Fruit fly (Drosophila melanogaster) whole organism, wandering third instar larva: ENCODE results near the gene CG18557.

Experiments used
- Abd-B ChIP-seq: fragments of >200 bp; optimal IDR thresholded peaks from 2 replicates; lab custom pipeline; 2017; ENCODE audit warnings: missing biosample characterization, missing genetic modification characterization
- CG32264 ChIP-seq: fragments of 200-800 bp; sonication (Bioruptor generic); optimal IDR thresholded peaks from 2 replicates; lab custom pipeline; 2016; ENCODE audit warnings: missing biosample characterization, missing genetic modification characterization
- CG9705 ChIP-seq: fragments of 200-800 bp; sonication (Bioruptor generic); optimal IDR thresholded peaks from 2 replicates; lab custom pipeline; 2018; ENCODE audit warnings: missing biosample characterization, mild to moderate bottlenecking, missing genetic modification characterization
- CrebA ChIP-seq: fragments of 200-800 bp; sonication (Bioruptor generic); optimal IDR thresholded peaks from 2 replicates; lab custom pipeline; 2016; ENCODE audit warnings: missing biosample characterization, mild to moderate bottlenecking, missing genetic modification characterization, borderline replicate concordance
- Dfd ChIP-seq: fragments of >200 bp; optimal IDR thresholded peaks from 2 replicates; lab custom pipeline; 2017; ENCODE audit warnings: missing biosample characterization, missing genetic modification characterization
- Dif ChIP-seq: fragments of 200-275, 200-300 bp; sonication (Bioruptor generic); optimal IDR thresholded peaks from 2 replicates; lab custom pipeline; 2018; ENCODE audit warnings: missing biosample characterization, missing genetic modification characterization; ENCODE audit not compliant: partially characterized antibody
- GATAd ChIP-seq: sonication (Bioruptor generic); optimal IDR thresholded peaks from 2 replicates; lab custom pipeline; 2016; ENCODE audit warnings: missing biosample characterization, missing genetic modification characterization
- HLH106 ChIP-seq: fragments of 200-800 bp; optimal IDR thresholded peaks from 3 replicates; lab custom pipeline; 2019; ENCODE audit warnings: missing biosample characterization, mild to moderate bottlenecking, missing genetic modification characterization, moderate library complexity
- Hnf4 ChIP-seq: fragments of 200-800 bp; sonication (Bioruptor generic); optimal IDR thresholded peaks from 2 replicates; lab custom pipeline; 2016; ENCODE audit warnings: missing biosample characterization, mild to moderate bottlenecking, missing genetic modification characterization
- Hr78 ChIP-seq: fragments of >200 bp; optimal IDR thresholded peaks from 2 replicates; lab custom pipeline; 2017; ENCODE audit warnings: missing biosample characterization, missing genetic modification characterization
- Hr83 ChIP-seq: fragments of 200-300 bp; sonication (Bioruptor generic); optimal IDR thresholded peaks from 2 replicates; lab custom pipeline; 2016; ENCODE audit warnings: missing biosample characterization, mild to moderate bottlenecking, missing genetic modification characterization, moderate library complexity; ENCODE audit not compliant: poor library complexity, severe bottlenecking
- Jra ChIP-seq: sonication (Bioruptor generic); optimal IDR thresholded peaks from 2 replicates; lab custom pipeline; 2016; ENCODE audit warnings: missing biosample characterization, missing genetic modification characterization
- Mio ChIP-seq: sonication (Bioruptor generic); optimal IDR thresholded peaks from 2 replicates; lab custom pipeline; 2016; ENCODE audit warnings: missing biosample characterization, missing genetic modification characterization
- Myc ChIP-seq: fragments of >200 bp; optimal IDR thresholded peaks from 2 replicates; lab custom pipeline; 2017
- N ChIP-seq: fragments of >200 bp; optimal IDR thresholded peaks from 2 replicates; lab custom pipeline; 2018; ENCODE audit warnings: missing biosample characterization, missing external identifiers, missing genetic modification characterization
- OdsH ChIP-seq: fragments of 200-800 bp; sonication (Bioruptor generic); optimal IDR thresholded peaks from 2 replicates; lab custom pipeline; 2016; ENCODE audit warnings: missing biosample characterization, mild to moderate bottlenecking, missing genetic modification characterization
- Rel ChIP-seq, 2 experiments: fragments of 200-800 bp; sonication (Bioruptor generic) in 1 of 2; optimal IDR thresholded peaks; 2 replicates in 1 of 2; 3 replicates in 1 of 2; lab custom pipeline; 2016 to 2019; ENCODE audit warnings: mild to moderate bottlenecking in 2 of 2, missing biosample characterization in 2 of 2, missing genetic modification characterization in 2 of 2, moderate library complexity in 1 of 2
- Sp1 ChIP-seq: fragments of 200-800 bp; sonication (Bioruptor generic); optimal IDR thresholded peaks from 3 replicates; lab custom pipeline; 2019; ENCODE audit warnings: missing biosample characterization, mild to moderate bottlenecking, missing genetic modification characterization, moderate library complexity
- Vsx2 ChIP-seq: fragments of 200-300, 225-300 bp; sonication (Bioruptor generic); optimal IDR thresholded peaks from 2 replicates; lab custom pipeline; 2018; ENCODE audit warnings: missing biosample characterization, missing genetic modification characterization; ENCODE audit not compliant: partially characterized antibody
- br ChIP-seq: fragments of 200-800 bp; sonication (Bioruptor generic); optimal IDR thresholded peaks from 2 replicates; lab custom pipeline; 2016; ENCODE audit warnings: missing biosample characterization, missing genetic modification characterization
- brk ChIP-seq: fragments of 200-800 bp; sonication (Bioruptor generic); optimal IDR thresholded peaks from 2 replicates; lab custom pipeline; 2016; ENCODE audit warnings: missing biosample characterization, mild to moderate bottlenecking, missing genetic modification characterization
- dl ChIP-seq, 2 experiments: fragments of 175-275, 200-275 bp in 1 of 2; fragments of 200-275 bp in 1 of 2; sonication (Bioruptor generic); optimal IDR thresholded peaks; lab custom pipeline; 2018; ENCODE audit warnings: mild to moderate bottlenecking in 2 of 2, missing biosample characterization in 2 of 2, missing genetic modification characterization in 2 of 2, moderate library complexity in 2 of 2; ENCODE audit not compliant: partially characterized antibody in 2 of 2, insufficient read depth in 1 of 2
- dmrt93B ChIP-seq: fragments of 200-800 bp; sonication (Bioruptor generic); optimal IDR thresholded peaks from 2 replicates; lab custom pipeline; 2018; ENCODE audit warnings: missing biosample characterization, mild to moderate bottlenecking, missing genetic modification characterization
- dsf ChIP-seq: sonication (Bioruptor generic); optimal IDR thresholded peaks from 2 replicates; lab custom pipeline; 2016; ENCODE audit warnings: missing biosample characterization, missing genetic modification characterization, borderline replicate concordance
- ey ChIP-seq: fragments of 200-800 bp; sonication (Bioruptor generic); optimal IDR thresholded peaks from 2 replicates; lab custom pipeline; 2016; ENCODE audit warnings: missing biosample characterization, missing genetic modification characterization
- foxo ChIP-seq, 2 experiments: fragments of 200-800 bp; sonication (Bioruptor generic); optimal IDR thresholded peaks; 2 replicates in 1 of 2; 3 replicates in 1 of 2; lab custom pipeline; 2016 to 2017; ENCODE audit warnings: missing biosample characterization in 2 of 2, missing genetic modification characterization in 2 of 2
- fru ChIP-seq: fragments of 200-800 bp; sonication (Bioruptor generic); optimal IDR thresholded peaks from 3 replicates; lab custom pipeline; 2016; ENCODE audit warnings: missing biosample characterization, mild to moderate bottlenecking, missing genetic modification characterization
- h ChIP-seq: fragments of 200-800 bp; sonication (Bioruptor generic); optimal IDR thresholded peaks from 3 replicates; lab custom pipeline; 2016; ENCODE audit warnings: missing biosample characterization, mild to moderate bottlenecking, missing genetic modification characterization
- jim ChIP-seq: fragments of 175-275, 200-325 bp; sonication (Bioruptor generic); optimal IDR thresholded peaks from 2 replicates; lab custom pipeline; 2016; ENCODE audit warnings: missing biosample characterization, mild to moderate bottlenecking, missing genetic modification characterization
- lola ChIP-seq: fragments of >200 bp; optimal IDR thresholded peaks from 2 replicates; lab custom pipeline; 2017; ENCODE audit warnings: missing biosample characterization, missing genetic modification characterization
- pan ChIP-seq: fragments of >200 bp; optimal IDR thresholded peaks from 2 replicates; lab custom pipeline; 2017
- psq ChIP-seq: fragments of 200-800 bp; sonication (Bioruptor generic); optimal IDR thresholded peaks from 3 replicates; lab custom pipeline; 2017; ENCODE audit warnings: missing biosample characterization, mild to moderate bottlenecking, missing genetic modification characterization, moderate library complexity
- rgr ChIP-seq: fragments of 200-800 bp; sonication (Bioruptor generic); optimal IDR thresholded peaks from 3 replicates; lab custom pipeline; 2016; ENCODE audit warnings: missing biosample characterization, mild to moderate bottlenecking, missing genetic modification characterization
- sage ChIP-seq: fragments of 200-800 bp; sonication (Bioruptor generic); optimal IDR thresholded peaks from 2 replicates; lab custom pipeline; 2016; ENCODE audit warnings: missing biosample characterization, mild to moderate bottlenecking, missing genetic modification characterization
- sv ChIP-seq: fragments of 200-800 bp; sonication (Bioruptor generic); optimal IDR thresholded peaks from 3 replicates; lab custom pipeline; 2016; ENCODE audit warnings: missing biosample characterization, missing genetic modification characterization
- tai ChIP-seq: sonication (Bioruptor generic); optimal IDR thresholded peaks from 2 replicates; lab custom pipeline; 2016; ENCODE audit warnings: missing biosample characterization, missing genetic modification characterization
- usp ChIP-seq: fragments of >200 bp; optimal IDR thresholded peaks from 2 replicates; lab custom pipeline; 2017; ENCODE audit warnings: missing biosample characterization, missing genetic modification characterization
- woc ChIP-seq: sonication (Bioruptor generic); optimal IDR thresholded peaks from 2 replicates; lab custom pipeline; 2016; ENCODE audit warnings: missing biosample characterization, mild to moderate bottlenecking, missing genetic modification characterization

The CG18557 gene

DNA sequence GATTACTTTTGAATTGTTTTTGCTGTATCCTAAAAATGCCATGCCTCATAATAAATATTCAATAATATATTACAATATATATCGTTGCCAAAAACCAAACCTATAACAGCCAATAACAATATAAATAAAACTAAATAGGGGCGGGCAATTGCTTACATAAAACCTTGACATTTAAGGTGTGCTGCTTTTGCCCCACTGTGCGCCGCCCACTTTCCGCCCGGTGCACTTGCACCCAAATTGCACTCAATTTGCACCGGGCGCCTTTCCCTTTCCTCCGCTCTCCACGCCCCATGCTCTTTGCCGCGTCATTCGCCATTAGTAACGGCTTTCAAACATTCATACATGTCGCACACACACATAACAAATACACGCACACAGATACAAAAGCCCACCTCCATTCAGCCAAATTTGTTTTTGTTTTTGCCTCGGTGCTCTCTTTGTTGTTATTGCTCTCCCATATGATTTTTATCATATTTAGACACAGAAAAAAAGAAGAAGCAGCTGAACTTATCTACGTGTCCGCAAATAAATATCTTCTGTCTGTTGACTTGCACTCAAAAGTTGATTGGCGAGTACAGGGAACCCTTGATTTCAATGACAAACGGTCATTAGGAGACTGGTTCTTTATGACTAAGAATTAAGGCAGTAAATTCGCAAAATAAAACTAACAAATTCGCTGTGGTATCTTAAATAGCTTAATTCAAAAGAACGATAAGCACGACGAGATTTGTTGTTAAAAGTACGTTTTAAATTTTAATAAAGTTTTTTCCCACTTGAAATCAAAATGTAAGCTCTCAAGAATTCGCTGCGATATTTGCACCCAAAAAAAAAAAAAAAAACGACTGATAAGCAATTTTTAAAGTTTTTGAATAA, 12.6 kb upstream of the CG18557 start (continued):
- no peak for TF ChIP-seq dsf (GFP tag; lab: Kevin White, UChicago)
- TF ChIP-seq Vsx2 (GFP tag; lab: Kevin White, UChicago), result no peak
- peak; percentile 33 for TF ChIP-seq br
- TF ChIP-seq rgr (GFP tag; lab: Kevin White, UChicago), result peak; percentile 22

DNA sequence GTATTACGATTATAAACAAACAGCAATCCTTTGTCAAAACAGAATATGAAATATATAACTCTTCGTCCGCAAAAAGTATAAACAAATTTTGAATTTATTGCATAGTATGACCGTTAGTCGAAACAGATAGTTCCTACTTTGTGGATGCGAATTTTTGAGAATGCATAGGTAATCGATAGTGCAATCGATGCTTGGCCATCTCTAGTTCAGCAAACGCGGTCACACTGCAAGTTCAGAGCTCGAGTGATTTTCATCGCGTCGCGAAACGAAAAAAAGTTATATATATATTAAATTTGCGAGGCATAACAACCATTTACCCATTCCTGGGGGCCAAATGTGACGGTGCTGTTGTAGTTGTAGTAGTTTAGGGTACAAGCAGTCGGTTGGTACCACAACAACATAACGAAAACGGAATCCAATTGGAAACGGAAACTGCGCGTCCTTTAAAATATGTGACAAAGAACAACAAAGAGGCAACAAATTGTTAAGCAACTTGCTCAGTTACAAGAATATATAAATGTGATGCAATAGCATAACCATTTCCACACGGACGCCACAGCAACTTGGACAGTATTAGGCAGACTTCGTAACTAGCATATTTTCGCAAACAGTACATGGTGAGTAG, 11.5 kb upstream of the CG18557 start, which contains the start of gene CG2991:
CG2991 (plus strand) TSS at position 205 of the 625 bp plus-strand sequence.
- TF ChIP-seq Dif (GFP tag; lab: Kevin White, UChicago) (no peak), fru (GFP tag; lab: Kevin White, UChicago) (no peak), Hr78 (no peak), lola (no peak), psq (GFP tag; lab: Kevin White, UChicago) (no peak), dsf (GFP tag; lab: Kevin White, UChicago) (peak; percentile 11), dl (GFP tag; optimal IDR thresholded peaks at IDR 0.05; lab: Kevin White, UChicago; ENCODE audit: insufficient read depth in 1 of 2, partially characterized antibody in 2 of 2) (no peak), Hnf4 (GFP tag; lab: Kevin White, UChicago) (peak; percentile 57), HLH106 (tag; lab: Kevin White, UChicago) (peak; percentile 32), Abd-B (GFP tag; lab: Kevin White, UChicago) (no peak), CrebA (GFP tag; lab: Kevin White, UChicago) (no peak), foxo (GFP tag; optimal IDR thresholded peaks at IDR 0.05; lab: Kevin White, UChicago) (peak; percentile 31 to 48), Myc (lab: Kevin White, UChicago) (no peak), Rel (GFP tag; optimal IDR thresholded peaks at IDR 0.05; lab: Kevin White, UChicago) (no peak), Rel (tag; optimal IDR thresholded peaks at IDR 0.05; lab: Kevin White, UChicago) (peak; percentile 65), jim (GFP tag; lab: Kevin White, UChicago) (no peak), brk (peak; percentile 28), N (GFP tag; lab: Kevin White, UChicago) (no peak), h (GFP tag; lab: Kevin White, UChicago) (peak; percentile 53), pan (no peak), Sp1 (GFP tag; lab: Kevin White, UChicago) (peak; percentile 43), woc (GFP tag; lab: Kevin White, UChicago) (peak; percentile 31), sv (no peak), br (peak; percentile 3), Vsx2 (GFP tag; lab: Kevin White, UChicago) (no peak), Dfd (GFP tag; lab: Kevin White, UChicago) (no peak), CG32264 (no peak), Jra (GFP tag; lab: Kevin White, UChicago) (peak; percentile 26), tai (GFP tag; lab: Kevin White, UChicago) (peak; percentile 64), rgr (GFP tag; lab: Kevin White, UChicago) (peak; percentile 12), GATAd (GFP tag; lab: Kevin White, UChicago) (no peak), Mio (GFP tag; lab: Kevin White, UChicago) (no peak), Hr83 (GFP tag; lab: Kevin White, UChicago) (peak; percentile 73), CG9705 (GFP tag; lab: Kevin White, UChicago) (peak; percentile 33), ey (peak; percentile 20), usp (GFP tag; lab: Kevin White, UChicago) (no peak), sage (GFP tag; lab: Kevin White, UChicago) (peak; percentile 63), dmrt93B (no peak), OdsH (GFP tag; lab: Kevin White, UChicago) (no peak)
